Worm (Caenorhabditis elegans) whole organism, early embryonic: ENCODE measurements around the gene tsp-3.

Experiments
- B0310.2 ChIP-seq: sonication (generic microtip); optimal IDR thresholded peaks from 2 replicates; lab custom pipeline; 2016; ENCODE audit warnings: mild to moderate bottlenecking, missing genetic modification characterization, missing compliant biosample characterization
- aly-1 ChIP-seq: sonication (generic microtip); optimal IDR thresholded peaks from 2 replicates; lab custom pipeline; 2016; ENCODE audit warnings: missing genetic modification characterization, missing compliant biosample characterization
- ama-1 ChIP-seq: fragments of 150-350 bp; optimal IDR thresholded peaks from 2 replicates; lab custom pipeline; 2014
- ceh-36 ChIP-seq: sonication (generic microtip); optimal IDR thresholded peaks from 2 replicates; lab custom pipeline; 2016; ENCODE audit warnings: missing genetic modification characterization, inconsistent platforms, missing compliant biosample characterization
- ets-7 ChIP-seq: sonication (generic microtip); optimal IDR thresholded peaks from 2 replicates; lab custom pipeline; 2016; ENCODE audit warnings: missing genotype, missing genetic modification characterization, missing compliant biosample characterization
- flt-1 ChIP-seq: fragments of 200-800 bp; sonication (Bioruptor generic); IDR thresholded peaks from 2 replicates; pipeline ENCODE4 v1.3.6; 2022; ENCODE audit warnings: missing genetic modification characterization, missing compliant biosample characterization
- hmbx-1 ChIP-seq: sonication (generic microtip); optimal IDR thresholded peaks from 2 replicates; lab custom pipeline; 2016; ENCODE audit warnings: mild to moderate bottlenecking, missing genetic modification characterization, missing compliant biosample characterization
- hnd-1 ChIP-seq: sonication (generic microtip); optimal IDR thresholded peaks from 2 replicates; lab custom pipeline; 2016; ENCODE audit warnings: missing genetic modification characterization, missing compliant biosample characterization
- pes-1 ChIP-seq: fragments of 200-800 bp; sonication (Bioruptor generic); IDR thresholded peaks from 2 replicates; pipeline ENCODE4 v1.3.6; 2022; ENCODE audit warnings: missing genetic modification reagents, missing genetic modification characterization, missing compliant biosample characterization
- sea-1 ChIP-seq: fragments of 200-800 bp; sonication (Bioruptor generic); conservative IDR thresholded peaks from 2 replicates; pipeline ENCODE4 v1.3.6; 2022; ENCODE audit warnings: missing genetic modification characterization, missing compliant biosample characterization
- tra-4 ChIP-seq: sonication (generic microtip); optimal IDR thresholded peaks from 2 replicates; lab custom pipeline; 2017; ENCODE audit warnings: missing genetic modification characterization, missing compliant biosample characterization

DNA sequence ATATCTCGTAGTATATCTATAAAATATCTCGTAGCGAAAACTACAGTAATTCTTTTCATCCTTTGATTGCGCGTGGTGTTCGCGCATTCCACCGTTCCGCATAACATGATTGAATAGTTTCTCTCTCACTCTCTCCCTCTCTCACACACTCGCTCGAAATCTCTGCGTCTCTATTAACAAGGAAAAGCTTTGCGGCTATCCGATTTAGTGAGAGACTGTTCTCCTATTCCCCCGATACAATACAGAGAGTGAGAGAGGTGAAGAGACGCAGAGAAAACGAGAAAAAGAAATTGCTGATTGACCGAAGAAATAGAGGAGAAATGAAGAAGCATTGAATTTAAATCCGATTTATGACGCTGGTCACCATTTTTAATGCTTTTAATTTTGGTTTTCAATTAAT, 30.5 kb upstream of the tsp-3 start:
- no peak for TF ChIP-seq aly-1 (tag; lab: Kevin White, UChicago)
- no peak for TF ChIP-seq tra-4
- TF ChIP-seq pes-1, result no peak
- no peak for TF ChIP-seq flt-1 (GFP tag; lab: Robert Waterston, UW)
- no peak for TF ChIP-seq hnd-1 (tag; lab: Kevin White, UChicago)
- TF ChIP-seq ama-1 (lab: Kevin White, UChicago), result no peak
- no peak for TF ChIP-seq B0310.2 (tag; lab: Kevin White, UChicago)
- no peak for TF ChIP-seq sea-1 (GFP tag; lab: Robert Waterston, UW)
- no peak for TF ChIP-seq ceh-36 (tag; lab: Kevin White, UChicago)
- no peak for TF ChIP-seq ets-7
- TF ChIP-seq hmbx-1 (tag; lab: Kevin White, UChicago), result no peak
